Worm (Caenorhabditis elegans): ENCODE results near the gene vit-2.

The vit-2 gene

ce11 chrX:5086212-5086611 lies 14.6 kb upstream of the vit-2 start:
- TF ChIP-seq C34F6.9 (tag; optimal IDR thresholded peaks at IDR 0.05): peak; percentile 2
- peak; percentile 26 for TF ChIP-seq crh-2 (tag; optimal IDR thresholded peaks at IDR 0.05)
- peak; percentile 35 for TF ChIP-seq nhr-129 (tag; optimal IDR thresholded peaks at IDR 0.05)
- peak; percentile 3 for TF ChIP-seq zag-1 (tag; optimal IDR thresholded peaks at IDR 0.05)
- TF ChIP-seq Y55F3AM.14 (GFP tag; optimal IDR thresholded peaks at IDR 0.05): no peak
- no peak for TF ChIP-seq mab-5 (tag; optimal IDR thresholded peaks at IDR 0.05)

ce11 chrX:5087366-5087891 lies 13.4 kb upstream of the vit-2 start, which contains the start of gene pnk-4:
Gene pnk-4 (plus strand): TSS chrX:5087841.
- TF ChIP-seq lin-39 (tag; optimal IDR thresholded peaks at IDR 0.05) (no peak), aly-2 (tag; optimal IDR thresholded peaks at IDR 0.05) (no peak), ZK546.5 (tag; optimal IDR thresholded peaks at IDR 0.05) (no peak), sem-4 (tag; optimal IDR thresholded peaks at IDR 0.05) (no peak), sma-9 (GFP tag; optimal IDR thresholded peaks at IDR 0.05) (no peak), sma-9 (tag; optimal IDR thresholded peaks at IDR 0.05) (no peak), lsy-2 (tag; optimal IDR thresholded peaks at IDR 0.05) (no peak), crh-2 (tag; optimal IDR thresholded peaks at IDR 0.05) (no peak), nhr-10 (tag; optimal IDR thresholded peaks at IDR 0.05) (no peak), nhr-21 (tag; optimal IDR thresholded peaks at IDR 0.05) (no peak), blmp-1 (tag; optimal IDR thresholded peaks at IDR 0.05; ENCODE audit: insufficient read depth) (no peak), nhr-12 (tag; optimal IDR thresholded peaks at IDR 0.05) (no peak), elt-1 (tag; optimal IDR thresholded peaks at IDR 0.05) (no peak), unc-39 (tag; optimal IDR thresholded peaks at IDR 0.05) (no peak), Y55F3AM.14 (GFP tag; optimal IDR thresholded peaks at IDR 0.05) (no peak)

- TF ChIP-seq mdl-1 (tag; optimal IDR thresholded peaks at IDR 0.05): no peak
Measured at ce11 chrX:5093997-5094396, 6.8 kb upstream of the vit-2 start.

- TF ChIP-seq R02D3.7 (tag; optimal IDR thresholded peaks at IDR 0.05) (no peak), nhr-77 (tag; optimal IDR thresholded peaks at IDR 0.05) (no peak), ztf-4 (tag; optimal IDR thresholded peaks at IDR 0.05) (no peak), unc-55 (GFP tag; optimal IDR thresholded peaks at IDR 0.05) (no peak), lin-13 (GFP tag; optimal IDR thresholded peaks at IDR 0.05) (no peak), nhr-12 (tag; optimal IDR thresholded peaks at IDR 0.05) (no peak), ama-1 (optimal IDR thresholded peaks at IDR 0.05) (no peak), nhr-129 (tag; optimal IDR thresholded peaks at IDR 0.05) (no peak), snpc-4 (tag; optimal IDR thresholded peaks at IDR 0.05) (no peak), elt-1 (tag; optimal IDR thresholded peaks at IDR 0.05) (no peak), dmd-4 (tag; optimal IDR thresholded peaks at IDR 0.05) (no peak), nhr-11 (tag; optimal IDR thresholded peaks at IDR 0.05) (no peak), F13H6.1 (tag; optimal IDR thresholded peaks at IDR 0.05) (no peak)
Measured at ce11 chrX:5096967-5097366, 3.9 kb upstream of the vit-2 start, which contains the start of gene acn-1. Gene acn-1 (minus strand): TSS chrX:5097067.

ce11 chrX:5098935-5099334 lies 1.9 kb upstream of the vit-2 start:
- TF ChIP-seq sma-3 (GFP tag; optimal IDR thresholded peaks at IDR 0.05) (no peak), egl-27 (tag; optimal IDR thresholded peaks at IDR 0.05) (no peak), mbf-1 (tag; optimal IDR thresholded peaks at IDR 0.05) (no peak), mab-5 (tag; optimal IDR thresholded peaks at IDR 0.05) (no peak), unc-39 (tag; optimal IDR thresholded peaks at IDR 0.05) (no peak), lin-11 (tag; optimal IDR thresholded peaks at IDR 0.05) (no peak), blmp-1 (tag; optimal IDR thresholded peaks at IDR 0.05; ENCODE audit: insufficient read depth) (peak; percentile 39), nhr-25 (tag; optimal IDR thresholded peaks at IDR 0.05) (no peak), alr-1 (tag; optimal IDR thresholded peaks at IDR 0.05) (no peak), ztf-11 (tag; optimal IDR thresholded peaks at IDR 0.05) (no peak), ztf-1 (GFP tag; conservative IDR thresholded peaks at IDR 0.05) (no peak), ceh-82 (tag; optimal IDR thresholded peaks at IDR 0.05) (no peak), nhr-12 (tag; optimal IDR thresholded peaks at IDR 0.05) (no peak), peb-1 (tag; optimal IDR thresholded peaks at IDR 0.05) (no peak), unc-55 (GFP tag; optimal IDR thresholded peaks at IDR 0.05) (no peak), elt-1 (tag; optimal IDR thresholded peaks at IDR 0.05) (peak; percentile 23), Y55F3AM.14 (GFP tag; optimal IDR thresholded peaks at IDR 0.05) (no peak), skn-1 (tag; optimal IDR thresholded peaks at IDR 0.05) (no peak), sem-4 (tag; optimal IDR thresholded peaks at IDR 0.05) (no peak), F13H6.1 (tag; optimal IDR thresholded peaks at IDR 0.05) (no peak), dmd-4 (tag; optimal IDR thresholded peaks at IDR 0.05) (no peak), crh-2 (tag; optimal IDR thresholded peaks at IDR 0.05) (no peak), fos-1 (tag; optimal IDR thresholded peaks at IDR 0.05) (no peak), nhr-21 (tag; optimal IDR thresholded peaks at IDR 0.05) (peak; percentile 29), unc-62 (GFP tag; optimal IDR thresholded peaks at IDR 0.05) (no peak)

Measured in whole organism, L2 larva.